Fruit fly (Drosophila melanogaster): Measurements from ENCODE around the gene CG5250.

The CG5250 gene

DNA sequence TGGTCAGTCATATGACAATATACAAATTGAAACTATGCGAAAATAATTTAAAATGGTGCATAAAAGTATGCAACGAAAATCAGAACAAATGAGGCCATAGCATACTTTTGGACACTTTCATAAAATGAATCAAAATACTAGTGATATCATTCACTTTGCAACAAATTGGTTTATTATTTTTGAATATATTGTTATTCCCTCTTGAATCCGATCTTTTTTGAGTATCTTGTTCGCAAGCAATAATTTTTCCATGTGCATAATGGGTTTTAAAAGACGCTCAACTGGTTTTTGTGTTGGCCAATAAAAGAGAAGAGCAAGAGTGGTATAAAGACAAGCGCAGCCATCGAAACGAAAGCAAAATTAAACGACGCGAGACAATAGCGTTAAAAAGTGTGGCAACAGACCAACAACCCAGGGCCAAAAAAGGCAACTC, 41.3 kb downstream of the CG5250 start:
- TF ChIP-seq Crg-1 (GFP tag; optimal IDR thresholded peaks at IDR 0.05): no peak
- no peak for TF ChIP-seq Hr96 (GFP tag; optimal IDR thresholded peaks at IDR 0.05)
- TF ChIP-seq bab1 (GFP tag; optimal IDR thresholded peaks at IDR 0.05): no peak
- TF ChIP-seq tj (GFP tag; optimal IDR thresholded peaks at IDR 0.05): no peak

DNA sequence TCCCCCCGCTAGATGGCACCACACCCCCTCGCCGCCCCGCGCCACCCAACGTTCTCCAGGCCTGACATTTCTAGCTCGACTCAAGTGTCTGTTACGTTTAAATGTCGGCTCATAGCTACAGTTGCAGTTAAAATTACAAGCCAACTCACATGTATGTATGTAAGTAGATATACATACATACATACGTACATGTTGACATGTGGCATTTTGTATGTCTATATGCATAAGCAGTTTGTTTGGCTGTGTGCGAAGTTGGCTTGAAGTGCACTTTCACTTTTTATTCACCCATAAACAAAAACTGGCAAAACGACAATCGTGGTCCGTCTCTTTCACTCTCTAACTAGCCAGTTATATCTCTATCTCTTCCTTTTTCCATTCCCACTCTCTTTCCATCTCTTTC, 46.2 kb downstream of the CG5250 start:
- TF ChIP-seq CG33017 (tag; optimal IDR thresholded peaks at IDR 0.05) (no peak), CG14711 (tag; optimal IDR thresholded peaks at IDR 0.05) (no peak), cnc (optimal IDR thresholded peaks at IDR 0.05) (no peak), CG1620 (GFP tag; optimal IDR thresholded peaks at IDR 0.05) (no peak), CG12768 (GFP tag; optimal IDR thresholded peaks at IDR 0.05) (no peak), cic (GFP tag; optimal IDR thresholded peaks at IDR 0.05) (no peak), CG7045 (GFP tag; optimal IDR thresholded peaks at IDR 0.05) (no peak), CG5204 (GFP tag; optimal IDR thresholded peaks at IDR 0.05) (no peak), toe (GFP tag; optimal IDR thresholded peaks at IDR 0.05) (no peak), Crg-1 (GFP tag; optimal IDR thresholded peaks at IDR 0.05) (no peak), bab1 (GFP tag; optimal IDR thresholded peaks at IDR 0.05) (no peak), Hr96 (GFP tag; optimal IDR thresholded peaks at IDR 0.05) (no peak), tj (GFP tag; optimal IDR thresholded peaks at IDR 0.05) (no peak), Clk (GFP tag; optimal IDR thresholded peaks at IDR 0.05) (no peak), pad (GFP tag; optimal IDR thresholded peaks at IDR 0.05) (no peak)

DNA sequence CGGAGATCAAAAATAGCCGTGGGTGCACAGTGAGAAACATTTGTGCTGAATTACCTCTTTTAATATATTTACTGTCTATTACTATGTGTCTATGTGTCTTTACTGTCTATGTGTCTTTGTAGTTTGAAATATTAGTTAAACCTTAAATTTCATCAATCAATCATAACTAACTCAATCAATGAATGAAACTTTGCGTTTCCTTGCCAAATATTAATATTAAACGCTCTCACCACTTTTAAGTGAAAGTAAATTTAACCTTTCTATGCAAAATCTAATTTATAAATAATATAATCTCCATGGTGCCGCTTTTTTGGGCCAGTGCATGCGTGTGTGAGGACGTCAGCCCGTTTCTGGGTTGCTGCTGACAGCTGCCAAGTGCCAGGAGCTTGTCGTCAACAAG, 47.9 kb downstream of the CG5250 start:
- no peak for TF ChIP-seq cic (GFP tag; optimal IDR thresholded peaks at IDR 0.05)
- TF ChIP-seq CG5204 (GFP tag; optimal IDR thresholded peaks at IDR 0.05): peak; percentile 18

DNA sequence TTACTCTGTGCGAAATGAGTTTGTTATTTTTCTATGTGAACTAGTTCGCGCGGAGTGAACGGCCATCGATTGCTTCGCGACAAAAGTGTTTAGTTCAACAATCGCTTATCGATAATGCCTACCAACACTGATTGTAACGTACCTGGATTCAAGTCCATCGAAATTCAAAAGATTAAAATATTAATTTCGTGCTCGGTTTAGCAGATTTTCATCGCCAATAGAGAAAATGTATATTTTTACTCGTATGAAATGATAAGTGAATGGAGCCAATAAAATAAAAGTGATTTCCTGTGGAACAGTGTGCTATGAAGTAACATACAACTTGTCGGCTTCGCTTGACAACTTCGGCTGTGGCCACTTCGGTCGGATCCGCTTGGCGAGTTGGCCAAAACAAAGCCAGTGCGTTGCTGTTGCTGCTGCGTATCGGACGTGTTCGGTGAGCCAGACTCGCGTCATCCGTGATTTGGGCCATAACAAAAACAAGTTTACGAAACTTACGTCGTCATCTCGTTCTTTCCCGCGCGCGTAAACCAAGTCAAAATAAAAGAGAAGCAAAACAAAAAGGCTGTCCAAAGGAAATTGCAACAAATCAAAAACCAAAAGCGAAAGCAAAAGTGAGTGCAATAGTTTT, 48.7 kb downstream of the CG5250 start, which contains the start of the genes CG5555 and myd:
Gene CG5555, minus strand, starts transcription at position 276 of the 631 bp plus-strand sequence.
Gene myd, plus strand, starts transcription at position 397 of the 631 bp plus-strand sequence.
- TF ChIP-seq Hr96 (GFP tag; optimal IDR thresholded peaks at IDR 0.05) (peak; percentile 20), CG33017 (tag; optimal IDR thresholded peaks at IDR 0.05) (no peak), CG5204 (GFP tag; optimal IDR thresholded peaks at IDR 0.05) (no peak), tj (GFP tag; optimal IDR thresholded peaks at IDR 0.05) (peak; percentile 82), toe (GFP tag; optimal IDR thresholded peaks at IDR 0.05) (no peak), kay (GFP tag; ENCODE audit: borderline replicate concordance) (peak; percentile 53), CG11617 (GFP tag; optimal IDR thresholded peaks at IDR 0.05) (no peak), CG12768 (GFP tag; optimal IDR thresholded peaks at IDR 0.05) (no peak), ovo (GFP tag; optimal IDR thresholded peaks at IDR 0.05) (no peak), CG7101 (tag; optimal IDR thresholded peaks at IDR 0.05) (peak; percentile 16), cnc (optimal IDR thresholded peaks at IDR 0.05) (no peak), Mnt (GFP tag; optimal IDR thresholded peaks at IDR 0.05) (no peak), pad (GFP tag; optimal IDR thresholded peaks at IDR 0.05) (no peak), CG1620 (GFP tag; optimal IDR thresholded peaks at IDR 0.05) (no peak), CG14711 (tag; optimal IDR thresholded peaks at IDR 0.05) (no peak), cic (GFP tag; optimal IDR thresholded peaks at IDR 0.05) (no peak), Crg-1 (GFP tag; optimal IDR thresholded peaks at IDR 0.05) (peak; percentile 41), CG7045 (GFP tag; optimal IDR thresholded peaks at IDR 0.05) (no peak), Clk (GFP tag; optimal IDR thresholded peaks at IDR 0.05) (no peak), bab1 (GFP tag; optimal IDR thresholded peaks at IDR 0.05) (peak; percentile 24)
